Worm (Caenorhabditis elegans) whole organism, midembryonic: ENCODE results near the gene tsp-13.

Experiments used
- T22C8.4 ChIP-seq: fragments of 200-800 bp; sonication (Bioruptor generic); IDR thresholded peaks from 2 replicates; pipeline ENCODE4 v1.3.6; 2022; ENCODE audit warnings: missing genetic modification characterization, missing compliant biosample characterization
- cog-1 ChIP-seq: sonication (generic microtip); optimal IDR thresholded peaks from 2 replicates; lab custom pipeline; 2016; ENCODE audit warnings: missing genetic modification characterization, missing compliant biosample characterization
- flt-1 ChIP-seq: fragments of 200-800 bp; sonication (Bioruptor generic); IDR thresholded peaks from 2 replicates; pipeline ENCODE4 v1.3.6; 2022; ENCODE audit warnings: missing genetic modification characterization, missing compliant biosample characterization
- klf-2 ChIP-seq: fragments of 200-800 bp; sonication (Bioruptor generic); conservative IDR thresholded peaks from 2 replicates; pipeline ENCODE4 v1.3.6; 2022; ENCODE audit warnings: missing genetic modification reagents, missing genetic modification characterization, missing compliant biosample characterization
- med-1 ChIP-seq: sonication (generic microtip); optimal IDR thresholded peaks from 2 replicates; lab custom pipeline; 2017; ENCODE audit warnings: missing genetic modification characterization, mild to moderate bottlenecking, missing compliant biosample characterization, antibody characterized with exemption, missing genetic modification reagents; ENCODE audit not compliant: insufficient read depth
- ref-1 ChIP-seq: fragments of 200-800 bp; sonication (Bioruptor generic); conservative IDR thresholded peaks from 2 replicates; pipeline ENCODE4 v1.3.6; 2022; ENCODE audit warnings: missing genetic modification reagents, missing genetic modification characterization, missing compliant biosample characterization
- tab-1 ChIP-seq: fragments of 200-800 bp; sonication (Bioruptor generic); IDR thresholded peaks from 2 replicates; pipeline ENCODE4 v1.3.6; 2022; ENCODE audit warnings: missing genetic modification characterization, missing compliant biosample characterization
- ztf-23 ChIP-seq: fragments of 200-800 bp; sonication (Bioruptor generic); IDR thresholded peaks from 2 replicates; pipeline ENCODE4 v1.3.6; 2022; ENCODE audit warnings: missing genetic modification reagents, missing genetic modification characterization, missing compliant biosample characterization
- ztf-29 ChIP-seq: fragments of 200-800 bp; sonication (Bioruptor generic); IDR thresholded peaks from 2 replicates; pipeline ENCODE4 v1.3.6; 2022; ENCODE audit warnings: missing genetic modification reagents, missing genetic modification characterization, missing compliant biosample characterization

tsp-13 gene

DNA sequence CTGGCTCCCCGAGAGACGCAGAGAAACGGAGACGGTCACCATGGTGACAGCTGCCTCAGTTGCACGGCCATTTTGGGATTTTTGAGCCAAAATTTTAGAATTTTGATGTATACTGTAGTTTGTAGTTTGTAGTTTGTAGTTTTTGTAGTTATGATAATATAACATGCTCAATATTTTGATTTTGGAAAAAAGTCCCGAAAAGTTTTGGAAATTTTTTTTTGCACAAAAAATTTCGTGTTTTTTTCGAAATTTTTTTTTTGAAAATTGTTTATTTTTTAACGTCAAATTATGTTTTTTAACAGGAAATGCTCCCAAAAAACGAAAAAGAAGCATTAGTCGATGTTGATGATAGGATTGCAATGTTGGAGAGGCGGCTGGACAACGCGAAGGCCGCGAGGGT, 26.7 kb upstream of the tsp-13 start, which contains the start of gene dyf-17:
Gene dyf-17, plus strand, starts transcription at position 301 of the 400 bp plus-strand sequence.
- no peak for TF ChIP-seq flt-1 (GFP tag; lab: Robert Waterston, UW)
- no peak for TF ChIP-seq klf-2
- TF ChIP-seq ztf-23 (GFP tag; lab: Robert Waterston, UW): no peak
- no peak for TF ChIP-seq tab-1 (GFP tag; lab: Robert Waterston, UW)
- TF ChIP-seq ztf-29 (GFP tag; lab: Robert Waterston, UW): no peak
- no peak for TF ChIP-seq cog-1 (tag; lab: Kevin White, UChicago)
- TF ChIP-seq med-1 (GFP tag; lab: Kevin White, UChicago): no peak
- TF ChIP-seq T22C8.4 (GFP tag; lab: Robert Waterston, UW): no peak
- TF ChIP-seq ref-1 (GFP tag; lab: Robert Waterston, UW): no peak

ce11 chrV:19129497-19130212, 24.3 kb upstream of the tsp-13 start:
- TF ChIP-seq ztf-23 (GFP tag; lab: Robert Waterston, UW) (no peak), T22C8.4 (GFP tag; lab: Robert Waterston, UW) (peak; percentile 67; the same call in 1 of the 2 replicates), cog-1 (tag; lab: Kevin White, UChicago) (no peak)

ce11 chrV:19131848-19132401, 22.0 kb upstream of the tsp-13 start:
- TF ChIP-seq med-1 (GFP tag; lab: Kevin White, UChicago) (no peak), T22C8.4 (GFP tag; lab: Robert Waterston, UW) (peak; percentile 70)

DNA sequence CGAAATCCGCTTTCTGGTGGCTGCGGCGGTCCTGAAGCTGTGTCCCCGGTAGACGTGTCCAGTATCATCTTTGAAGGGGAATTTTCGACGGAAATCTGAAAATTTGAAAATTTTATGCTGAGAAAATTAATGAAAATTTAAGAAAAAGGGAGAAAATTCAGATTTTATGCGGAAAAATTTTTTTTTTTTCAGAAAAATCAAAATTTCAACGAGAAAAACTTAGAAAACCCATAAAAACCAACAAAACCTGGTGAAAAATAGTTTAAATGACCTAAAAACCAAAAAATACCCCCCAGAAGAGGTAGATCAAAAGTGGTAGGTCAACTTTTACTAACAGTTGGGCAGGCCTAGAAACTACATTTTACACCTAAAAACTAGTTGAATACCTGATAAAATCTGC, 20.4 kb upstream of the tsp-13 start, which contains the start of gene Y39B6A.10:
Gene Y39B6A.10, minus strand, starts transcription at position 101 of the 400 bp plus-strand sequence.
- TF ChIP-seq T22C8.4 (GFP tag; lab: Robert Waterston, UW) (no peak), ztf-23 (GFP tag; lab: Robert Waterston, UW) (no peak), cog-1 (tag; lab: Kevin White, UChicago) (no peak), tab-1 (GFP tag; lab: Robert Waterston, UW) (no peak), ref-1 (GFP tag; lab: Robert Waterston, UW) (no peak), ztf-29 (GFP tag; lab: Robert Waterston, UW) (no peak), flt-1 (GFP tag; lab: Robert Waterston, UW) (no peak), klf-2 (no peak), med-1 (GFP tag; lab: Kevin White, UChicago) (no peak)

DNA sequence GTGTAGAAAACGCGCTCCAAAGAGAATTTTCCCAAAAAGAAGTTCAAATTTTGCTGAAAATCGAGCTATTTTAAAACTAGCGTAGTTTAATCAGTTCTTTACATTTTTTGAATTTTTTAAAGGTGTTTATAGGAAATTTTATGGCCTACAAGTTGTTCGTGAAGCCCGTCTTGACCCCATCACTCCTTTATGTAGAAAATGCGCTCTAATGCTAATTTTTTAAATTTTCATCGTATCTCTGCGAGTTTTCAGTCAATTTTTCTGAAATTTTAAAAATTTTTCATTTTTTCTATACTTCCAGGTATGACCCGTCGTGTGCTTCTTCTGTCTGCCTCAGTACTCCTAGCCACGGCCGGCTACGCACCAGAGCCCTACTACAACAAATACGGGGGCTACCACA, 17.7 kb upstream of the tsp-13 start, which contains the start of gene Y39B6A.9:
Gene Y39B6A.9, plus strand, starts transcription at position 301 of the 400 bp plus-strand sequence.
- TF ChIP-seq med-1 (GFP tag; lab: Kevin White, UChicago): no peak
- TF ChIP-seq ref-1 (GFP tag; lab: Robert Waterston, UW): no peak
- no peak for TF ChIP-seq cog-1 (tag; lab: Kevin White, UChicago)
- TF ChIP-seq ztf-29 (GFP tag; lab: Robert Waterston, UW): no peak
- TF ChIP-seq flt-1 (GFP tag; lab: Robert Waterston, UW): no peak
- TF ChIP-seq klf-2: no peak
- no peak for TF ChIP-seq T22C8.4 (GFP tag; lab: Robert Waterston, UW)
- TF ChIP-seq tab-1 (GFP tag; lab: Robert Waterston, UW): no peak
- TF ChIP-seq ztf-23 (GFP tag; lab: Robert Waterston, UW): no peak

DNA sequence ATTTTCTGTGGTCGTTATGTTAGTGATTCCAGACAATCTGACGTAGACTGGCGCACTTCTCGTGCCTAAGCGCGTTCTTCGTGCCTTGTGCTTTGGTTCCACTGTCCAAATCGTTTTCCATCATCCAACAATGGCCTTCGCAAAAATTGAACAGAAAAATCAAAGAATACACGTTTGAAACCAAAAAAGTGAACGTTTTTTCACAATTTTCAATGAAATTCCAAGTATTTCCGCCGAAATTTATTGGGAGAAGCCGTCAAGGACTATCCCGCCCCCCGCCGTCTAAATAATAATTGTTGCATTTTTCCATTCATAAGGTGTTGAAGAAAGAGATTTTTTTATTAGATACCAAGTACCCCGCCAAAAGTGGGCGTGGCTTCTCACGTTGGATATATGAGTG, 13.4 kb upstream of the tsp-13 start, which contains the start of gene cpg-23:
Gene cpg-23, plus strand, starts transcription at position 301 of the 400 bp plus-strand sequence.
- TF ChIP-seq cog-1 (tag; lab: Kevin White, UChicago) (no peak), ztf-23 (GFP tag; lab: Robert Waterston, UW) (no peak), tab-1 (GFP tag; lab: Robert Waterston, UW) (no peak), T22C8.4 (GFP tag; lab: Robert Waterston, UW) (no peak), flt-1 (GFP tag; lab: Robert Waterston, UW) (no peak), med-1 (GFP tag; lab: Kevin White, UChicago) (no peak), klf-2 (no peak), ref-1 (GFP tag; lab: Robert Waterston, UW) (no peak), ztf-29 (GFP tag; lab: Robert Waterston, UW) (no peak)

ce11 chrV:19142595-19142994, 11.3 kb upstream of the tsp-13 start:
- TF ChIP-seq flt-1 (GFP tag; lab: Robert Waterston, UW): peak; percentile 44; the same call in 1 of the 2 replicates
- TF ChIP-seq ztf-23 (GFP tag; lab: Robert Waterston, UW): peak; percentile 49; the same call in 1 of the 2 replicates
- no peak for TF ChIP-seq cog-1 (tag; lab: Kevin White, UChicago)
- no peak for TF ChIP-seq ref-1 (GFP tag; lab: Robert Waterston, UW)

DNA sequence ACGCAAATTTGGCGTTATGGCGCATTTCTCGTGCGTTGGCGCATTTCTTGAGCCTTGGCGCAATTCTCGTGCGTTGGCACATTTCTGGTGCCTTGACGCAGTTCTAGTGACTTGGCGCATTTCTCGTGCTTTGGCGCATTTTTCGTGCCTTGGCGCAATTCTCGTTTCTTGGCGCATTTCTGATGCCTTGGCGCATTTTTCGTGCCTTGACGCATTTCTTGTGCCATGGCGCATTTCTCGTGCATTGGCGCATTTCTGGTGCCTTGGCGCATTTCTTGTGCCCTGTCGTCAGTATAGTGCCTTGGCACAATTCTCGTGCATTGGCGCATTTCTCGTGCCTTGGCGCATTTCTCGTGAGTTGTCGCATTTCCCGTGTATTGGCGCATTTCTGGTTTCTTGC, 5.6 kb upstream of the tsp-13 start:
- no peak for TF ChIP-seq ztf-29 (GFP tag; lab: Robert Waterston, UW)
- no peak for TF ChIP-seq med-1 (GFP tag; lab: Kevin White, UChicago)
- TF ChIP-seq tab-1 (GFP tag; lab: Robert Waterston, UW): no peak
- TF ChIP-seq ztf-23 (GFP tag; lab: Robert Waterston, UW): no peak
- TF ChIP-seq klf-2: no peak
- no peak for TF ChIP-seq ref-1 (GFP tag; lab: Robert Waterston, UW)
- TF ChIP-seq flt-1 (GFP tag; lab: Robert Waterston, UW): no peak
- TF ChIP-seq cog-1 (tag; lab: Kevin White, UChicago): no peak
- TF ChIP-seq T22C8.4 (GFP tag; lab: Robert Waterston, UW): no peak

DNA sequence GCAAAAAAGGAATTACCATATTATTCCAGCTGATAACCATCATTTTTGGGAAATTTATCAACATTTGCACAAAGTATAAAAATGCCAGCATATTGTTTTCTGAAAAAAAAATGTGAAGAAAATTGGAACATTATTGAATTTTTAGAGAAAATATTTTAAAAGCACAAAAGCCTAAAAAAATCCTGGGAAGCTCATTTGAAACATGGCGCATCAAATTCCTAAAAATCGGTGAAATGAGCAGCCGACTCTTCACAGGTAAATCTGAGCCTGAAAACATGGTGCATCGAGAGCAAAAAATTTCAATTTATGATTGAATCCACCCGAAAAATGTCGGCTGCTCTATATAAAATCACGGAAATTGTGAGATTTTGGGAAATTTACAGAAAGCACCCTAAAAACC, 4.8 kb upstream of the tsp-13 start, which contains the start of gene Y39B6A.7:
Gene Y39B6A.7, minus strand, starts transcription at position 101 of the 400 bp plus-strand sequence.
- TF ChIP-seq klf-2 (no peak), T22C8.4 (GFP tag; lab: Robert Waterston, UW) (no peak), ztf-23 (GFP tag; lab: Robert Waterston, UW) (no peak), flt-1 (GFP tag; lab: Robert Waterston, UW) (no peak), ref-1 (GFP tag; lab: Robert Waterston, UW) (no peak)
